Fruit fly (Drosophila melanogaster) whole organism, embryonic: ENCODE results near the gene Col4a1.

Source experiments
- Atf3 ChIP-seq: fragments of 200-800 bp; sonication (Bioruptor generic); optimal IDR thresholded peaks from 3 replicates; lab custom pipeline; 2016; ENCODE audit warnings: missing biosample characterization, missing genetic modification characterization
- B-H2 ChIP-seq: fragments of 200-800 bp; sonication (Bioruptor generic); optimal IDR thresholded peaks from 2 replicates; lab custom pipeline; 2018; ENCODE audit warnings: missing biosample characterization, mild to moderate bottlenecking, missing genetic modification characterization
- BEAF-32 ChIP-seq: fragments of 200-800 bp; sonication (Bioruptor generic); optimal IDR thresholded peaks from 3 replicates; lab custom pipeline; 2017; ENCODE audit warnings: missing biosample characterization, missing genetic modification characterization, mild to moderate bottlenecking, moderate library complexity, missing genetic modification reagents
- CG10321 ChIP-seq: fragments of 200-800 bp; sonication (Bioruptor generic); IDR thresholded peaks from 2 replicates; pipeline ENCODE4 v1.3.6; 2022; ENCODE audit warnings: missing biosample characterization, missing genetic modification characterization
- CG11398 ChIP-seq: fragments of 200-800 bp; sonication (Bioruptor generic); optimal IDR thresholded peaks from 2 replicates; lab custom pipeline; 2016; ENCODE audit warnings: missing biosample characterization, missing genetic modification characterization
- CG11456 ChIP-seq: fragments of 200-800 bp; sonication (Bioruptor generic); IDR thresholded peaks from 3 replicates; pipeline ENCODE4 v1.3.6; 2022; ENCODE audit warnings: missing biosample characterization, missing genetic modification characterization
- CG12391 ChIP-seq: fragments of 200-800 bp; sonication (Bioruptor generic); optimal IDR thresholded peaks from 3 replicates; lab custom pipeline; 2018; ENCODE audit warnings: missing biosample characterization, mild to moderate bottlenecking, missing genetic modification characterization, moderate library complexity
- CG13296 ChIP-seq: fragments of 200-800 bp; sonication (Bioruptor generic); optimal IDR thresholded peaks from 3 replicates; lab custom pipeline; 2018; ENCODE audit warnings: missing biosample characterization, mild to moderate bottlenecking, missing genetic modification characterization
- CG15011 ChIP-seq: fragments of 200-800 bp; sonication (Bioruptor generic); optimal IDR thresholded peaks from 3 replicates; lab custom pipeline; 2018; ENCODE audit warnings: missing biosample characterization, mild to moderate bottlenecking, missing genetic modification characterization
- CG17359 ChIP-seq: fragments of 200-800 bp; sonication (Bioruptor generic); optimal IDR thresholded peaks from 3 replicates; lab custom pipeline; 2018; ENCODE audit warnings: missing biosample characterization, mild to moderate bottlenecking, missing genetic modification characterization, moderate library complexity
- CG17912 ChIP-seq: fragments of 200-800 bp; sonication (Bioruptor generic); optimal IDR thresholded peaks from 2 replicates; lab custom pipeline; 2018; ENCODE audit warnings: missing biosample characterization, mild to moderate bottlenecking, missing genetic modification characterization
- CG2678 ChIP-seq: fragments of 200-800 bp; sonication (Bioruptor generic); optimal IDR thresholded peaks from 3 replicates; lab custom pipeline; 2019; ENCODE audit warnings: missing biosample characterization, mild to moderate bottlenecking, missing genetic modification characterization, moderate library complexity
- CG2889 ChIP-seq: fragments of 200-800 bp; sonication (Bioruptor generic); IDR thresholded peaks from 3 replicates; pipeline ENCODE4 v1.3.6; 2022; ENCODE audit warnings: missing biosample characterization, missing genetic modification characterization
- CG33557 ChIP-seq: fragments of 200-800 bp; sonication (Bioruptor generic); optimal IDR thresholded peaks from 2 replicates; lab custom pipeline; 2019; ENCODE audit warnings: missing biosample characterization, mild to moderate bottlenecking, missing genetic modification characterization, moderate library complexity
- CG6683 ChIP-seq: fragments of 200-800 bp; sonication (Bioruptor generic); optimal IDR thresholded peaks from 2 replicates; lab custom pipeline; 2017; ENCODE audit warnings: missing biosample characterization, mild to moderate bottlenecking, missing genetic modification characterization, missing genetic modification reagents
- CG6765 ChIP-seq: fragments of 200-800 bp; sonication (Bioruptor generic); optimal IDR thresholded peaks from 3 replicates; lab custom pipeline; 2017; ENCODE audit warnings: missing biosample characterization, mild to moderate bottlenecking, missing genetic modification characterization
- CG6791 ChIP-seq: fragments of 200-800 bp; sonication (Bioruptor generic); IDR thresholded peaks from 3 replicates; pipeline ENCODE4 v1.3.6; 2022; ENCODE audit warnings: missing biosample characterization, missing genetic modification characterization; ENCODE audit not compliant: partially characterized antibody
- CG7372 ChIP-seq: fragments of 200-800 bp; sonication (Bioruptor generic); IDR thresholded peaks from 2 replicates; pipeline ENCODE4 v1.3.6; 2022; ENCODE audit warnings: missing biosample characterization, missing genetic modification characterization
- CG9437 ChIP-seq: fragments of 200-800 bp; sonication (Bioruptor generic); optimal IDR thresholded peaks from 2 replicates; lab custom pipeline; 2018; ENCODE audit warnings: missing biosample characterization, mild to moderate bottlenecking, missing genetic modification characterization
- Ets97D ChIP-seq: fragments of 200-800 bp; sonication (Bioruptor generic); optimal IDR thresholded peaks from 3 replicates; lab custom pipeline; 2016; ENCODE audit warnings: missing biosample characterization, missing genetic modification characterization
- Fer3 ChIP-seq: fragments of 200-800 bp; sonication (Bioruptor generic); optimal IDR thresholded peaks from 2 replicates; lab custom pipeline; 2018; ENCODE audit warnings: missing biosample characterization, mild to moderate bottlenecking, missing genetic modification characterization, moderate library complexity
- Nf-YA ChIP-seq: fragments of 200-800 bp; sonication (Bioruptor generic); IDR thresholded peaks from 2 replicates; pipeline ENCODE4 v1.3.6; 2022; ENCODE audit warnings: missing biosample characterization, missing genetic modification characterization
- NfI ChIP-seq: fragments of 200-800 bp; sonication (Bioruptor generic); optimal IDR thresholded peaks from 3 replicates; lab custom pipeline; 2018; ENCODE audit warnings: missing biosample characterization, mild to moderate bottlenecking, missing genetic modification characterization, moderate library complexity
- Sox100B ChIP-seq: fragments of 200-800 bp; sonication (Bioruptor generic); optimal IDR thresholded peaks from 3 replicates; lab custom pipeline; 2018; ENCODE audit warnings: missing biosample characterization, mild to moderate bottlenecking, missing genetic modification characterization
- amos ChIP-seq: fragments of 200-800 bp; sonication (Bioruptor generic); IDR thresholded peaks from 2 replicates; pipeline ENCODE4 v1.3.6; 2022; ENCODE audit warnings: missing biosample characterization, missing genetic modification characterization; ENCODE audit not compliant: partially characterized antibody
- az2 ChIP-seq: fragments of 200-800 bp; sonication (Bioruptor generic); optimal IDR thresholded peaks from 3 replicates; lab custom pipeline; 2016; ENCODE audit warnings: missing biosample characterization, missing genetic modification characterization
- bbx ChIP-seq: fragments of 200-800 bp; sonication (Bioruptor generic); IDR thresholded peaks from 2 replicates; pipeline ENCODE4 v1.3.6; 2022; ENCODE audit warnings: missing biosample characterization, missing genetic modification characterization; ENCODE audit not compliant: partially characterized antibody
- caup ChIP-seq: fragments of 200-800 bp; sonication (Bioruptor generic); optimal IDR thresholded peaks from 3 replicates; lab custom pipeline; 2017; ENCODE audit warnings: missing biosample characterization, mild to moderate bottlenecking, missing genetic modification characterization, moderate library complexity; ENCODE audit not compliant: severe bottlenecking
- chif ChIP-seq, 2 experiments: fragments of 200-800 bp; sonication (Bioruptor generic); optimal IDR thresholded peaks; 3 replicates each; lab custom pipeline; 2016; ENCODE audit warnings: missing biosample characterization in 2 of 2, missing genetic modification characterization in 2 of 2
- chinmo ChIP-seq: fragments of 200-800 bp; sonication (Bioruptor generic); IDR thresholded peaks from 4 replicates; pipeline ENCODE4 v1.3.6; 2022; ENCODE audit warnings: missing biosample characterization, missing genetic modification characterization; ENCODE audit not compliant: partially characterized antibody
- ci ChIP-seq: fragments of 200-800 bp; sonication (Bioruptor generic); IDR thresholded peaks from 3 replicates; pipeline ENCODE4 v1.3.6; 2022; ENCODE audit warnings: missing biosample characterization, missing genetic modification characterization
- ewg ChIP-seq: fragments of 200-800 bp; sonication (Bioruptor generic); optimal IDR thresholded peaks from 3 replicates; lab custom pipeline; 2017; ENCODE audit warnings: mild to moderate bottlenecking, missing biosample characterization, missing genetic modification reagents, missing genetic modification characterization
- fd64A ChIP-seq: fragments of 200-800 bp; sonication (Bioruptor generic); optimal IDR thresholded peaks from 3 replicates; lab custom pipeline; 2018; ENCODE audit warnings: missing biosample characterization, mild to moderate bottlenecking, missing genetic modification characterization
- hbn ChIP-seq: fragments of 200-800 bp; sonication (Bioruptor generic); IDR thresholded peaks from 2 replicates; pipeline ENCODE4 v1.3.6; 2022; ENCODE audit warnings: missing biosample characterization, missing genetic modification characterization; ENCODE audit not compliant: partially characterized antibody
- knrl ChIP-seq: fragments of 200-800 bp; sonication (Bioruptor generic); IDR thresholded peaks from 3 replicates; pipeline ENCODE4 v1.3.6; 2022; ENCODE audit warnings: missing biosample characterization, missing genetic modification characterization; ENCODE audit not compliant: partially characterized antibody
- onecut ChIP-seq: fragments of 200-800 bp; sonication (Bioruptor generic); IDR thresholded peaks from 2 replicates; pipeline ENCODE4 v1.3.6; 2022; ENCODE audit warnings: missing biosample characterization, missing genetic modification characterization
- org-1 ChIP-seq: fragments of 200-800 bp; sonication (Bioruptor generic); optimal IDR thresholded peaks from 2 replicates; lab custom pipeline; 2017; ENCODE audit warnings: missing biosample characterization, missing genetic modification characterization
- pan ChIP-seq, 4 experiments: fragments of >200 bp in 3 of 4; fragments of 200-800 bp in 1 of 4; sonication (Bioruptor generic) in 1 of 4; optimal IDR thresholded peaks in 3 of 4; IDR thresholded peaks in 1 of 4; 2 replicates each; pipeline versions ENCODE4 v1.3.6 to Lab custom; 2017 to 2022; ENCODE audit warnings: missing biosample characterization in 2 of 4, missing genetic modification characterization in 2 of 4, mixed read lengths in 1 of 4
- phol ChIP-seq: fragments of 200-800 bp; sonication (Bioruptor generic); optimal IDR thresholded peaks from 3 replicates; lab custom pipeline; 2018; ENCODE audit warnings: missing biosample characterization, mild to moderate bottlenecking, missing genetic modification characterization, moderate library complexity
- pnt ChIP-seq: fragments of 200-800 bp; sonication (Bioruptor generic); optimal IDR thresholded peaks from 3 replicates; lab custom pipeline; 2016; ENCODE audit warnings: missing biosample characterization, missing genetic modification characterization
- pum ChIP-seq: fragments of 200-800 bp; sonication (Bioruptor generic); optimal IDR thresholded peaks from 2 replicates; lab custom pipeline; 2016; ENCODE audit warnings: missing biosample characterization, missing genetic modification characterization
- ro ChIP-seq: fragments of 200-800 bp; sonication (Bioruptor generic); IDR thresholded peaks from 2 replicates; pipeline ENCODE4 v1.3.6; 2022; ENCODE audit warnings: missing biosample characterization, missing genetic modification characterization
- sc ChIP-seq, 3 experiments: fragments of >200 bp in 2 of 3; fragments of 200-800 bp in 1 of 3; sonication (Bioruptor generic) in 1 of 3; optimal IDR thresholded peaks; 2 replicates in 2 of 3; 3 replicates in 1 of 3; lab custom pipeline; 2017; ENCODE audit warnings: mild to moderate bottlenecking in 1 of 3, missing biosample characterization in 1 of 3, missing genetic modification characterization in 1 of 3, missing genetic modification reagents in 1 of 3
- sisA ChIP-seq: fragments of 200-800 bp; sonication (Bioruptor generic); IDR thresholded peaks from 2 replicates; pipeline ENCODE4 v1.3.6; 2022; ENCODE audit warnings: missing biosample characterization, missing genetic modification characterization
- toy ChIP-seq: fragments of 200-800 bp; sonication (Bioruptor generic); IDR thresholded peaks from 2 replicates; pipeline ENCODE4 v1.3.6; 2022; ENCODE audit warnings: missing biosample characterization, missing genetic modification characterization
- zfh1 ChIP-seq: fragments of 200-800 bp; sonication (Bioruptor generic); IDR thresholded peaks from 3 replicates; pipeline ENCODE4 v1.3.6; 2022; ENCODE audit warnings: missing biosample characterization, missing genetic modification characterization

Col4a1 gene

DNA sequence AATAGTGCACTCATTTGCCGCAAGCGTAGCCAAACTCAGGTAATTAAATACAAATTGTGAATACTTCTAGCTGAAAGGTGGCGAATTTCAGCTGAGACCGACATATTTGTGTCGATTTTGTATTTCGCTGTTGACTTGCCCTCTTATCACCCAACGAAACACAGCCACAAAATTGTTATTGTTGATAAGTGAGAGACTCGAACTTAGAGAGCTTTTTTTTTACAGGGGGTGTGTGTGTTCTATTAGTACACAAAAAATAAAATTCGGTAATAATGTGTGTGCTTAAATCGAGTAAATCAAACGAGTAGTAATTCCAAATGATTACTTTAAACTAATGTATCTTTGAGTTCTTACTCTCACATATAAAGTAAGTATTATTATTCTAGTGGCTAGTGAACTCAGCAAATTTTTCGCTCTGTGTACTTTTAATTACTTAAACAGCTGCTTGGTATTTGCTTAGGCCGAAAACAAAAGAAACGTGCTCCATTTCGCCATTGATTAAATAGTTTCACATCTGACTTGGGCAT lies 31.6 kb downstream of the Col4a1 start (continued):
- peak; percentile 71 for TF ChIP-seq CG13296 (GFP tag; lab: Kevin White, UChicago)

DNA sequence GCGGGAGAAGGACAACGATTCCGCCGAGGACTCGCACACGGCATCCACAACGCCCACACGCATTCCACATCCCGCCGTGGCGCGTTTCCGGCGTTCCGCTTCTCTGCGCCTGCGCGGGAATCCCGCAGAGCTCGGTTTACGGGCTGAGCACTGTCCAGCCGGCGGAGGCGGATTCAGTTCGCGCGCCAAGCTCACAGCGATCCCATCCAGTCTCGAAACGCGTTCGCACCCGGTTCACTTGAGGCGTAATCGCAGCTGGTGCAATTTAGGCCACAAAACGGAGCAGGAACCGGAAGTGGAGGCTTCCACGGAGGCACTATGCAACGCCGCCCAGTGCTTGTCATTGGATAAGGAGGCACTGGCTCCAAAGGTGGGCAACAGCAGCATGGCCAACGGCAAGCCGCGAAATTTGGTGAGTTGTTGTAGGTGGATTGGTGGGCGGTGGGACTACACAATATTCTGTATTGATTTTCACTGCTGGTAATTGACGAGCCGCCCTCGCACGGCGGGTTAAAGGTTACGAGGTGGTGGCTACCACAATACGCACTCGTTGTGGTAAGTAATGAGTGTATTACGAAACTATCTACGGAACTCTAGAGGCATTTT lies 33.5 kb downstream of the Col4a1 start:
- TF ChIP-seq ewg (GFP tag; lab: Kevin White, UChicago) (peak; percentile 96), CG15011 (no peak), zfh1 (no peak), ro (GFP tag; lab: Robert Waterston, UW) (no peak), CG12391 (tag; lab: Kevin White, UChicago) (no peak), Nf-YA (GFP tag; lab: Robert Waterston, UW) (no peak), CG9437 (GFP tag; lab: Kevin White, UChicago) (no peak), CG7372 (GFP tag; lab: Robert Waterston, UW) (no peak), CG6683 (GFP tag; lab: Kevin White, UChicago) (no peak), Atf3 (GFP tag; lab: Kevin White, UChicago) (no peak), onecut (peak; percentile 84), CG2889 (no peak), amos (GFP tag; lab: Robert Waterston, UW) (no peak), knrl (GFP tag; lab: Robert Waterston, UW) (no peak), phol (tag; lab: Kevin White, UChicago) (no peak), sc (optimal IDR thresholded peaks at IDR 0.05; lab: Kevin White, UChicago) (no peak), sc (GFP tag; optimal IDR thresholded peaks at IDR 0.05; lab: Kevin White, UChicago) (no peak), chif (GFP tag; optimal IDR thresholded peaks at IDR 0.05; lab: Kevin White, UChicago) (no peak), NfI (GFP tag; lab: Kevin White, UChicago) (no peak), org-1 (no peak), caup (GFP tag; lab: Kevin White, UChicago) (no peak), CG17359 (tag; lab: Kevin White, UChicago) (no peak), CG10321 (GFP tag; lab: Robert Waterston, UW) (no peak), pan (optimal IDR thresholded peaks at IDR 0.05; lab: Kevin White, UChicago) (no peak), pan (GFP tag; optimal IDR thresholded peaks at IDR 0.05 in 1 of 2, IDR thresholded peaks at IDR 0.05 in 1 of 2) (no peak), CG2678 (tag; lab: Kevin White, UChicago) (no peak), CG6765 (GFP tag; lab: Kevin White, UChicago) (peak; percentile 24), BEAF-32 (GFP tag; lab: Kevin White, UChicago) (no peak), CG6791 (GFP tag; lab: Robert Waterston, UW) (no peak), B-H2 (no peak), fd64A (GFP tag; lab: Kevin White, UChicago) (no peak), CG17912 (GFP tag; lab: Kevin White, UChicago) (no peak), Fer3 (no peak), CG11398 (no peak), CG33557 (GFP tag; lab: Kevin White, UChicago) (no peak), pnt (GFP tag; lab: Kevin White, UChicago) (no peak), ci (GFP tag; lab: Robert Waterston, UW) (0 out of 3 replicates have a peak, but pooled peaks have one; percentile 43), bbx (GFP tag; lab: Robert Waterston, UW) (peak; percentile 32; the same call in 1 of the 2 replicates), az2 (GFP tag; lab: Kevin White, UChicago) (no peak), chinmo (GFP tag; lab: Robert Waterston, UW) (0 out of 4 replicates have a peak, but pooled peaks have one; percentile 55), hbn (GFP tag; lab: Robert Waterston, UW) (no peak), pum (GFP tag; lab: Kevin White, UChicago) (no peak), toy (no peak), CG11456 (GFP tag; lab: Robert Waterston, UW) (no peak), Ets97D (GFP tag; lab: Kevin White, UChicago) (peak; percentile 19), Sox100B (GFP tag; lab: Kevin White, UChicago) (no peak), sisA (GFP tag; lab: Robert Waterston, UW) (no peak)
